Worm (Caenorhabditis elegans) whole organism, L1 larva: ENCODE results near the gene mec-2.

Source experiments
- nhr-19 ChIP-seq: fragments of 200-800 bp; sonication (Bioruptor generic); conservative IDR thresholded peaks from 2 replicates; pipeline ENCODE4 v1.3.6; 2022; ENCODE audit warnings: missing genetic modification characterization, missing compliant biosample characterization

mec-2 gene

DNA sequence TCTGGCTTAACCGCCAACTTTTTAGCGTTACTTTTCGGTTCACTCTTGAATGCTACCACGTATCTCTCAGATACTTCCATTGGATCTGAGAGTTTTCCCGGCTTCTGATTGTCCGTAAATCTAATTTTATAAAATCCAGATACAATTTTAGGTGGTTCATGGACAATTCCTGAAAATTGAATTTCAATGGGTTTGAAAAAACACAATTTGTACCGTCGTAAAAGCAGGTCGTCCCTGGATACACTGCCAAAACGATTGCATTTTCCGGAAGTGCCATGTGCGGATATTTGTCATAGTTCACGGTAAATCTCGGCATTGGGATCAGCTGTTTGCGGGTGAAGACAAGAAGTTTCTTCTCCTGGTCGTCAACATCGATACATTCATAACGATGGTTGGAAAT lies 72.0 kb downstream of the mec-2 start:
- TF ChIP-seq nhr-19 (GFP tag; lab: Robert Waterston, UW) = no peak
